Worm (Caenorhabditis elegans) whole organism, late embryonic: ENCODE results near the gene clec-167.

Source experiments
- F13H6.1 ChIP-seq: sonication (generic microtip); optimal IDR thresholded peaks from 2 replicates; lab custom pipeline; 2016; ENCODE audit warnings: missing genetic modification characterization, missing compliant biosample characterization
- ama-1 ChIP-seq: fragments of 150-350 bp; optimal IDR thresholded peaks from 2 replicates; lab custom pipeline; 2014
- che-1 ChIP-seq: sonication (generic microtip); optimal IDR thresholded peaks from 2 replicates; lab custom pipeline; 2016; ENCODE audit warnings: mild to moderate bottlenecking, missing genetic modification characterization, missing compliant biosample characterization
- elt-2 ChIP-seq: sonication (generic microtip); optimal IDR thresholded peaks from 2 replicates; lab custom pipeline; 2016; ENCODE audit warnings: missing genetic modification reagents, missing genetic modification characterization, missing compliant biosample characterization
- ets-4 ChIP-seq: sonication (generic microtip); optimal IDR thresholded peaks from 2 replicates; lab custom pipeline; 2016; ENCODE audit warnings: missing genetic modification characterization, missing compliant biosample characterization
- lim-6 ChIP-seq: sonication (generic microtip); optimal IDR thresholded peaks from 2 replicates; lab custom pipeline; 2016; ENCODE audit warnings: missing genetic modification characterization, missing compliant biosample characterization
- nfya-1 ChIP-seq: sonication (generic microtip); optimal IDR thresholded peaks from 2 replicates; lab custom pipeline; 2017; ENCODE audit warnings: missing genetic modification characterization, mild to moderate bottlenecking, missing compliant biosample characterization, antibody characterized with exemption, moderate library complexity
- nhr-11 ChIP-seq: fragments of 150-350 bp; optimal IDR thresholded peaks from 2 replicates; lab custom pipeline; 2014; ENCODE audit warnings: missing biosample characterization, missing genetic modification characterization
- nhr-232 ChIP-seq: sonication (generic microtip); optimal IDR thresholded peaks from 2 replicates; lab custom pipeline; 2016; ENCODE audit warnings: missing genetic modification characterization, missing compliant biosample characterization
- pha-4 ChIP-seq: fragments of 150-350 bp; optimal IDR thresholded peaks from 2 replicates; lab custom pipeline; 2018; ENCODE audit warnings: missing biosample characterization, missing genetic modification reagents, missing genetic modification characterization
- sox-2 ChIP-seq: fragments of 200-800 bp; sonication (Bioruptor generic); IDR thresholded peaks from 2 replicates; pipeline ENCODE4 v1.3.6; 2022; ENCODE audit warnings: missing genetic modification reagents, missing genetic modification characterization, missing compliant biosample characterization
- sox-4 ChIP-seq: sonication (generic microtip); optimal IDR thresholded peaks from 2 replicates; lab custom pipeline; 2017; ENCODE audit warnings: mild to moderate bottlenecking, missing genetic modification characterization, inconsistent platforms, missing compliant biosample characterization
- unc-42 ChIP-seq: sonication (generic microtip); optimal IDR thresholded peaks from 2 replicates; lab custom pipeline; 2016; ENCODE audit warnings: missing genotype, missing genetic modification characterization, missing compliant biosample characterization
- unc-55 ChIP-seq: sonication (generic microtip); optimal IDR thresholded peaks from 2 replicates; lab custom pipeline; 2017; ENCODE audit warnings: missing biosample characterization, missing genetic modification reagents, missing genetic modification characterization

ce11 chrIV:1264928-1265327 is 9.4 kb upstream of the clec-167 start, which contains the start of gene F38A1.13:
- no peak for TF ChIP-seq ets-4
- TF ChIP-seq elt-2 (tag; lab: Kevin White, UChicago): no peak
- TF ChIP-seq pha-4 (tag; lab: Kevin White, UChicago): no peak
- no peak for TF ChIP-seq che-1 (tag; lab: Kevin White, UChicago)
- no peak for TF ChIP-seq nhr-11
- TF ChIP-seq ama-1 (lab: Kevin White, UChicago): no peak
- TF ChIP-seq nfya-1 (tag; lab: Kevin White, UChicago): no peak
- TF ChIP-seq nhr-232 (tag; lab: Kevin White, UChicago): no peak
- no peak for TF ChIP-seq unc-55
- no peak for TF ChIP-seq lim-6
- no peak for TF ChIP-seq sox-2 (GFP tag; lab: Robert Waterston, UW)
- TF ChIP-seq unc-42 (tag; lab: Kevin White, UChicago): no peak
- no peak for TF ChIP-seq sox-4
- no peak for TF ChIP-seq F13H6.1 (tag; lab: Kevin White, UChicago)
